Fruit fly (Drosophila melanogaster) whole organism, prepupa: ENCODE results near the gene Parp1.

Source experiments
- CG10631 ChIP-seq: fragments of 200-800 bp; sonication (Bioruptor generic); optimal IDR thresholded peaks from 2 replicates; lab custom pipeline; 2016; ENCODE audit warnings: missing biosample characterization, missing genetic modification characterization
- CG11294 ChIP-seq: fragments of 200-800 bp; sonication (Bioruptor generic); IDR thresholded peaks from 2 replicates; pipeline ENCODE4 v1.3.6; 2022; ENCODE audit warnings: missing biosample characterization, missing genetic modification characterization
- CG11762 ChIP-seq: fragments of 200-800 bp; sonication (Bioruptor generic); optimal IDR thresholded peaks from 3 replicates; lab custom pipeline; 2016; ENCODE audit warnings: missing biosample characterization, missing genetic modification characterization; ENCODE audit not compliant: insufficient read depth
- CG15336 ChIP-seq: fragments of 200-800 bp; sonication (Bioruptor generic); IDR thresholded peaks from 2 replicates; pipeline ENCODE4 v1.3.6; 2022; ENCODE audit warnings: missing biosample characterization, missing genetic modification characterization
- CG3032 ChIP-seq: fragments of 200-800 bp; optimal IDR thresholded peaks from 2 replicates; lab custom pipeline; 2019; ENCODE audit warnings: missing biosample characterization, mild to moderate bottlenecking, missing genetic modification characterization, moderate library complexity
- CG31627 ChIP-seq: fragments of 200-800 bp; sonication (Bioruptor generic); optimal IDR thresholded peaks from 3 replicates; lab custom pipeline; 2016; ENCODE audit warnings: missing biosample characterization, missing genetic modification characterization
- CG32006 ChIP-seq: fragments of 200-800 bp; sonication (Bioruptor generic); optimal IDR thresholded peaks from 3 replicates; lab custom pipeline; 2017; ENCODE audit warnings: missing biosample characterization, mild to moderate bottlenecking, missing genetic modification characterization
- CG3919 ChIP-seq: fragments of 200-800 bp; sonication (Bioruptor generic); optimal IDR thresholded peaks from 3 replicates; lab custom pipeline; 2016; ENCODE audit warnings: missing biosample characterization, missing genetic modification characterization
- CG6276 ChIP-seq: fragments of 200-800 bp; sonication (Bioruptor generic); optimal IDR thresholded peaks from 2 replicates; lab custom pipeline; 2017; ENCODE audit warnings: missing biosample characterization, mild to moderate bottlenecking, missing genetic modification characterization
- CG6792 ChIP-seq: fragments of 200-800 bp; sonication (Bioruptor generic); optimal IDR thresholded peaks from 3 replicates; lab custom pipeline; 2016; ENCODE audit warnings: missing biosample characterization, missing genetic modification characterization
- CG6808 ChIP-seq: fragments of 200-800 bp; sonication (Bioruptor generic); optimal IDR thresholded peaks from 3 replicates; lab custom pipeline; 2017; ENCODE audit warnings: missing biosample characterization, missing genetic modification characterization, mild to moderate bottlenecking, moderate library complexity, missing genetic modification reagents
- CG7368 ChIP-seq: fragments of 200-800 bp; sonication (Bioruptor generic); optimal IDR thresholded peaks from 3 replicates; lab custom pipeline; 2016; ENCODE audit warnings: missing biosample characterization, missing genetic modification characterization
- CG8119 ChIP-seq: fragments of 200-800 bp; sonication (Bioruptor generic); IDR thresholded peaks from 3 replicates; pipeline ENCODE4 v1.3.6; 2022; ENCODE audit warnings: missing biosample characterization, missing genetic modification characterization
- CG8319 ChIP-seq: fragments of 200-800 bp; sonication (Bioruptor generic); optimal IDR thresholded peaks from 3 replicates; lab custom pipeline; 2016; ENCODE audit warnings: missing biosample characterization, missing genetic modification characterization
- CG9139 ChIP-seq: fragments of 200-800 bp; sonication (Bioruptor generic); optimal IDR thresholded peaks from 3 replicates; lab custom pipeline; 2017; ENCODE audit warnings: missing biosample characterization, mild to moderate bottlenecking, missing genetic modification characterization
- Hr39 ChIP-seq: fragments of 200-800 bp; sonication (Bioruptor generic); optimal IDR thresholded peaks from 2 replicates; lab custom pipeline; 2016; ENCODE audit warnings: missing biosample characterization, missing genetic modification characterization
- Lpt ChIP-seq: fragments of 200-800 bp; sonication (Bioruptor generic); optimal IDR thresholded peaks from 3 replicates; lab custom pipeline; 2016; ENCODE audit warnings: missing biosample characterization, missing genetic modification characterization
- OdsH ChIP-seq: fragments of 200-800 bp; sonication (Bioruptor generic); optimal IDR thresholded peaks from 3 replicates; lab custom pipeline; 2016; ENCODE audit warnings: missing biosample characterization, missing genetic modification characterization
- Smox ChIP-seq: fragments of 200-800 bp; sonication (Bioruptor generic); optimal IDR thresholded peaks from 3 replicates; lab custom pipeline; 2016; ENCODE audit warnings: missing biosample characterization, missing genetic modification characterization
- esn ChIP-seq: fragments of 200-800 bp; sonication (Bioruptor generic); optimal IDR thresholded peaks from 2 replicates; lab custom pipeline; 2016; ENCODE audit warnings: missing biosample characterization, mild to moderate bottlenecking, missing genetic modification characterization, moderate library complexity
- lz ChIP-seq: fragments of 200-800 bp; sonication (Bioruptor generic); optimal IDR thresholded peaks from 3 replicates; lab custom pipeline; 2016; ENCODE audit warnings: missing biosample characterization, missing genetic modification characterization
- pdm3 ChIP-seq: fragments of 200-800 bp; sonication (Bioruptor generic); optimal IDR thresholded peaks from 3 replicates; lab custom pipeline; 2016; ENCODE audit warnings: missing biosample characterization, missing genetic modification characterization
- spab ChIP-seq: fragments of 200-800 bp; sonication (Bioruptor generic); optimal IDR thresholded peaks from 2 replicates; lab custom pipeline; 2017; ENCODE audit warnings: missing biosample characterization, mild to moderate bottlenecking, missing genetic modification characterization, missing genetic modification reagents
- svp ChIP-seq: fragments of 200-800 bp; sonication (Bioruptor generic); peaks from one replicate; lab custom pipeline; 2016; ENCODE audit warnings: missing biosample characterization, missing genetic modification characterization
- topi ChIP-seq: fragments of 200-800 bp; sonication (Bioruptor generic); optimal IDR thresholded peaks from 3 replicates; lab custom pipeline; 2016; ENCODE audit warnings: missing biosample characterization, missing genetic modification characterization
- vri ChIP-seq: fragments of 200-800 bp; sonication (Bioruptor generic); optimal IDR thresholded peaks from 3 replicates; lab custom pipeline; 2016; ENCODE audit warnings: missing biosample characterization, mild to moderate bottlenecking, missing genetic modification characterization

The Parp1 gene

dm6 chr3R:3586937-3587336 lies at the start of gene Parp1:
Gene Parp1 (minus strand): TSS chr3R:3587054.
- TF ChIP-seq svp (GFP tag; lab: Kevin White, UChicago), result peak; percentile 3
- TF ChIP-seq topi (GFP tag; lab: Kevin White, UChicago), result no peak

dm6 chr3R:3622867-3623266 lies 36.0 kb upstream of the Parp1 start, which contains the start of gene Alg-2:
Gene Alg-2 (plus strand): TSS chr3R:3623143.
- no peak for TF ChIP-seq CG15336
- no peak for TF ChIP-seq Smox (GFP tag; lab: Kevin White, UChicago)
- TF ChIP-seq spab (GFP tag; lab: Kevin White, UChicago), result no peak
- no peak for TF ChIP-seq CG10631 (GFP tag; lab: Kevin White, UChicago)
- no peak for TF ChIP-seq Lpt (GFP tag; lab: Kevin White, UChicago)
- TF ChIP-seq Hr39, result no peak
- no peak for TF ChIP-seq CG9139 (GFP tag; lab: Kevin White, UChicago)
- TF ChIP-seq CG6792 (GFP tag; lab: Kevin White, UChicago), result no peak
- no peak for TF ChIP-seq CG3032
- TF ChIP-seq CG6808 (GFP tag; lab: Kevin White, UChicago), result no peak
- no peak for TF ChIP-seq CG7368 (GFP tag; lab: Kevin White, UChicago)
- TF ChIP-seq CG11294 (GFP tag; lab: Robert Waterston, UW), result no peak
- no peak for TF ChIP-seq OdsH

- TF ChIP-seq CG6276 (no peak), CG6808 (GFP tag; lab: Kevin White, UChicago) (no peak), CG31627 (GFP tag; lab: Kevin White, UChicago) (no peak)
Observed at dm6 chr3R:3620599-3621380, 33.9 kb upstream of the Parp1 start.

dm6 chr3R:3589672-3590071 lies 2.8 kb upstream of the Parp1 start:
- TF ChIP-seq CG8119, result no peak
- TF ChIP-seq vri (GFP tag; lab: Kevin White, UChicago), result no peak
- TF ChIP-seq CG8319 (GFP tag; lab: Kevin White, UChicago), result no peak
- TF ChIP-seq lz (GFP tag; lab: Kevin White, UChicago), result no peak
- TF ChIP-seq CG11762, result no peak
- TF ChIP-seq CG11294 (GFP tag; lab: Robert Waterston, UW), result no peak
- no peak for TF ChIP-seq pdm3 (GFP tag; lab: Kevin White, UChicago)
- TF ChIP-seq CG32006, result no peak
- no peak for TF ChIP-seq esn (GFP tag; lab: Kevin White, UChicago)
- no peak for TF ChIP-seq spab (GFP tag; lab: Kevin White, UChicago)
- no peak for TF ChIP-seq svp (GFP tag; lab: Kevin White, UChicago)
- TF ChIP-seq CG3919 (GFP tag; lab: Kevin White, UChicago), result no peak
